Worm (Caenorhabditis elegans): ENCODE data around the gene rabn-5.

DNA sequence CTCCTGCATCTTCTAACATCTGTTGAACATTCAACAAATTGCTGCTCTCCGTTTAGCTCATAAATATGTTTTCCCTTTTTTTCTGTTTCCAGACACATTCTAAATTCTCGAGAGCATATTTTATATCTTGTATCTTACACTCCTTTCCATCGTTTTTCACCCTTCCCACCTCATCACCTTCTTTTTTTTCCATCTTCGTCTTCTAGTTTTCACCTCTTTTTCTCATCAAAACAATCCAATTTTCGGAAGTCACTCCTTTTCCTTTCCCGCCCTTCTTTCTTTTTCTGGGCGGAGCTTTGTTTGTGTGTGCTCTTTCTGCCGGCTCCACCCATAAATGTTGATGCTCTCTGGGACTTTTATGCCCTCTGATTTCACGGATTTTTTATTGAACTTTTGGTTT, 41.5 kb upstream of the rabn-5 start:
- TF ChIP-seq lin-13 (GFP tag; optimal IDR thresholded peaks at IDR 0.05) (no peak), mdl-1 (tag; optimal IDR thresholded peaks at IDR 0.05) (no peak), mab-5 (tag; optimal IDR thresholded peaks at IDR 0.05) (no peak), alr-1 (tag; optimal IDR thresholded peaks at IDR 0.05) (no peak)

Data from whole organism, L2 larva.